Fruit fly (Drosophila melanogaster) whole organism, embryonic: Measurements from ENCODE around the gene Cpr78Ca.

Source experiments
- Adf1 ChIP-seq: fragments of 200-800 bp; sonication (Bioruptor generic); IDR thresholded peaks from 2 replicates; pipeline ENCODE4 v1.3.6; 2022; ENCODE audit warnings: missing biosample characterization, missing genetic modification characterization
- CG10274 ChIP-seq: fragments of 200-800 bp; sonication (Bioruptor generic); optimal IDR thresholded peaks from 3 replicates; lab custom pipeline; 2017; ENCODE audit warnings: missing biosample characterization, mild to moderate bottlenecking, missing genetic modification characterization
- CG10462 ChIP-seq: fragments of 200-800 bp; sonication (Bioruptor generic); optimal IDR thresholded peaks from 2 replicates; lab custom pipeline; 2016; ENCODE audit warnings: missing biosample characterization, missing genetic modification characterization
- CG10959 ChIP-seq: fragments of 200-800 bp; sonication (Bioruptor generic); IDR thresholded peaks from 2 replicates; pipeline ENCODE4 v1.3.6; 2022; ENCODE audit warnings: missing biosample characterization, missing genetic modification characterization
- CG11456 ChIP-seq: fragments of 200-800 bp; sonication (Bioruptor generic); IDR thresholded peaks from 3 replicates; pipeline ENCODE4 v1.3.6; 2022; ENCODE audit warnings: missing biosample characterization, missing genetic modification characterization
- CG12104 ChIP-seq: fragments of 200-800 bp; sonication (Bioruptor generic); optimal IDR thresholded peaks from 3 replicates; lab custom pipeline; 2016; ENCODE audit warnings: missing biosample characterization, missing genetic modification characterization
- CG14710 ChIP-seq: fragments of 200-800 bp; sonication (Bioruptor generic); optimal IDR thresholded peaks from 3 replicates; lab custom pipeline; 2019; ENCODE audit warnings: missing biosample characterization, mild to moderate bottlenecking, missing genetic modification characterization, moderate library complexity
- CG16779 ChIP-seq: fragments of 200-800 bp; sonication (Bioruptor generic); IDR thresholded peaks from 2 replicates; pipeline ENCODE4 v1.3.6; 2022; ENCODE audit warnings: missing biosample characterization, missing genetic modification characterization
- CG17385 ChIP-seq: fragments of 200-800 bp; sonication (Bioruptor generic); optimal IDR thresholded peaks from 3 replicates; lab custom pipeline; 2018; ENCODE audit warnings: missing biosample characterization, mild to moderate bottlenecking, missing genetic modification characterization
- CG18619 ChIP-seq: fragments of 200-800 bp; sonication (Bioruptor generic); optimal IDR thresholded peaks from 3 replicates; lab custom pipeline; 2017; ENCODE audit warnings: missing biosample characterization, mild to moderate bottlenecking, missing genetic modification characterization
- CG3838 ChIP-seq: fragments of 200-800 bp; sonication (Bioruptor generic); optimal IDR thresholded peaks from 3 replicates; lab custom pipeline; 2016; ENCODE audit warnings: missing biosample characterization, missing genetic modification characterization
- CG3995 ChIP-seq: fragments of 200-800 bp; sonication (Bioruptor generic); optimal IDR thresholded peaks from 3 replicates; lab custom pipeline; 2016; ENCODE audit warnings: missing biosample characterization, missing genetic modification characterization
- CG5245 ChIP-seq: fragments of 200-800 bp; sonication (Bioruptor generic); optimal IDR thresholded peaks from 3 replicates; lab custom pipeline; 2016; ENCODE audit warnings: missing biosample characterization, missing genetic modification characterization
- CG7745 ChIP-seq: fragments of 200-800 bp; sonication (Bioruptor generic); optimal IDR thresholded peaks from 2 replicates; lab custom pipeline; 2018; ENCODE audit warnings: missing biosample characterization, mild to moderate bottlenecking, missing genetic modification characterization, moderate library complexity
- CG7839 ChIP-seq: fragments of 200-800 bp; sonication (Bioruptor generic); optimal IDR thresholded peaks from 3 replicates; lab custom pipeline; 2018; ENCODE audit warnings: missing biosample characterization, mild to moderate bottlenecking, missing genetic modification characterization, moderate library complexity
- Chrac-16 ChIP-seq: fragments of 200-800 bp; sonication (Bioruptor generic); optimal IDR thresholded peaks from 3 replicates; lab custom pipeline; 2016; ENCODE audit warnings: missing biosample characterization, missing genetic modification characterization
- CoRest ChIP-seq: fragments of 200-800 bp; sonication (Bioruptor generic); optimal IDR thresholded peaks from 3 replicates; lab custom pipeline; 2018; ENCODE audit warnings: missing biosample characterization, mild to moderate bottlenecking, missing genetic modification characterization, moderate library complexity
- Dfd ChIP-seq, 2 experiments: fragments of >200 bp; optimal IDR thresholded peaks; 2 replicates each; lab custom pipeline; 2017; ENCODE audit warnings: missing biosample characterization in 2 of 2, missing genetic modification characterization in 2 of 2
- Hr3 ChIP-seq: fragments of 200-800 bp; sonication (Bioruptor generic); optimal IDR thresholded peaks from 3 replicates; lab custom pipeline; 2016; ENCODE audit warnings: missing biosample characterization, missing genetic modification characterization
- Lhr ChIP-seq: fragments of 200-800 bp; sonication (Bioruptor generic); optimal IDR thresholded peaks from 3 replicates; lab custom pipeline; 2017; ENCODE audit warnings: mild to moderate bottlenecking, missing biosample characterization, missing genetic modification reagents, missing genetic modification characterization
- Max ChIP-seq: fragments of 200-800 bp; sonication (Bioruptor generic); optimal IDR thresholded peaks from 2 replicates; lab custom pipeline; 2016; ENCODE audit warnings: missing biosample characterization, mild to moderate bottlenecking, missing genetic modification characterization
- Mes4 ChIP-seq: fragments of 200-800 bp; sonication (Bioruptor generic); optimal IDR thresholded peaks from 2 replicates; lab custom pipeline; 2016; ENCODE audit warnings: missing biosample characterization, missing genetic modification characterization
- Poxn ChIP-seq: fragments of 200-800 bp; sonication (Bioruptor generic); IDR thresholded peaks from 2 replicates; pipeline ENCODE4 v1.3.6; 2022; ENCODE audit warnings: missing biosample characterization, missing genetic modification characterization
- Scr ChIP-seq: fragments of 200-800 bp; sonication (Bioruptor generic); IDR thresholded peaks from 2 replicates; pipeline ENCODE4 v1.3.6; 2022; ENCODE audit warnings: missing biosample characterization, missing genetic modification characterization; ENCODE audit not compliant: partially characterized antibody
- Sox102F ChIP-seq: fragments of 200-800 bp; sonication (Bioruptor generic); optimal IDR thresholded peaks from 2 replicates; lab custom pipeline; 2018; ENCODE audit warnings: missing biosample characterization, mild to moderate bottlenecking, missing genetic modification characterization, moderate library complexity
- aop ChIP-seq: fragments of 200-800 bp; sonication (Bioruptor generic); IDR thresholded peaks from 2 replicates; pipeline ENCODE4 v1.3.6; 2022; ENCODE audit warnings: missing biosample characterization, missing genetic modification characterization
- ash1 ChIP-seq: fragments of 200-800 bp; sonication (Bioruptor generic); optimal IDR thresholded peaks from 2 replicates; lab custom pipeline; 2018; ENCODE audit warnings: missing biosample characterization, mild to moderate bottlenecking, missing genetic modification characterization
- dimm ChIP-seq: fragments of 200-800 bp; sonication (Bioruptor generic); IDR thresholded peaks from 2 replicates; pipeline ENCODE4 v1.3.6; 2022; ENCODE audit warnings: missing biosample characterization, missing genetic modification characterization
- esg ChIP-seq: fragments of 200-800 bp; sonication (Bioruptor generic); conservative IDR thresholded peaks from 2 replicates; pipeline ENCODE4 v1.3.6; 2022; ENCODE audit warnings: missing biosample characterization, missing genetic modification characterization
- eyg ChIP-seq: fragments of 200-800 bp; sonication (Bioruptor generic); optimal IDR thresholded peaks from 3 replicates; lab custom pipeline; 2016; ENCODE audit warnings: missing biosample characterization, missing genetic modification characterization
- fd3F ChIP-seq: fragments of 200-800 bp; sonication (Bioruptor generic); optimal IDR thresholded peaks from 2 replicates; lab custom pipeline; 2018; ENCODE audit warnings: missing biosample characterization, mild to moderate bottlenecking, missing genetic modification characterization, moderate library complexity
- ftz-f1 ChIP-seq: fragments of 200-800 bp; sonication (Bioruptor generic); optimal IDR thresholded peaks from 2 replicates; lab custom pipeline; 2016; ENCODE audit warnings: missing biosample characterization, missing genetic modification characterization
- gce ChIP-seq: fragments of 200-800 bp; sonication (Bioruptor generic); IDR thresholded peaks from 3 replicates; pipeline ENCODE4 v1.3.6; 2022; ENCODE audit warnings: missing biosample characterization, missing genetic modification characterization
- grau ChIP-seq: fragments of 200-800 bp; optimal IDR thresholded peaks from 3 replicates; lab custom pipeline; 2019; ENCODE audit warnings: missing biosample characterization, mild to moderate bottlenecking, missing genetic modification characterization, moderate library complexity
- gsb-n ChIP-seq: fragments of 200-800 bp; sonication (Bioruptor generic); optimal IDR thresholded peaks from 3 replicates; lab custom pipeline; 2018; ENCODE audit warnings: missing biosample characterization, mild to moderate bottlenecking, missing genetic modification characterization
- gt ChIP-seq: fragments of 200-800 bp; sonication (Bioruptor generic); IDR thresholded peaks from 2 replicates; pipeline ENCODE4 v1.3.6; 2022; ENCODE audit warnings: missing biosample characterization, missing genetic modification characterization
- hb ChIP-seq: fragments of 200-800 bp; sonication (Bioruptor generic); IDR thresholded peaks from 3 replicates; pipeline ENCODE4 v1.3.6; 2022; ENCODE audit warnings: missing biosample characterization, missing genetic modification characterization; ENCODE audit not compliant: partially characterized antibody
- her ChIP-seq: fragments of 200-800 bp; sonication (Bioruptor generic); optimal IDR thresholded peaks from 2 replicates; lab custom pipeline; 2016; ENCODE audit warnings: missing biosample characterization, missing genetic modification characterization
- hkb ChIP-seq, 2 experiments: fragments of 200-800 bp in 1 of 2; fragments of >200 bp in 1 of 2; sonication (Bioruptor generic) in 1 of 2; IDR thresholded peaks in 1 of 2; optimal IDR thresholded peaks in 1 of 2; 2 replicates each; pipeline versions ENCODE4 v1.3.6 to Lab custom; 2017 to 2022; ENCODE audit warnings: missing biosample characterization in 1 of 2, missing genetic modification characterization in 1 of 2
- klu ChIP-seq: fragments of 200-800 bp; sonication (Bioruptor generic); IDR thresholded peaks from 2 replicates; pipeline ENCODE4 v1.3.6; 2022; ENCODE audit warnings: missing biosample characterization, missing genetic modification characterization
- mam ChIP-seq: fragments of 200-800 bp; sonication (Bioruptor generic); optimal IDR thresholded peaks from 3 replicates; lab custom pipeline; 2016; ENCODE audit warnings: missing biosample characterization, missing genetic modification characterization
- otp ChIP-seq: fragments of 200-800 bp; sonication (Bioruptor generic); IDR thresholded peaks from 3 replicates; pipeline ENCODE4, ENCODE4 v1.3.6; 2022; ENCODE audit warnings: missing biosample characterization, missing genetic modification characterization
- phol ChIP-seq: fragments of 200-800 bp; sonication (Bioruptor generic); optimal IDR thresholded peaks from 3 replicates; lab custom pipeline; 2018; ENCODE audit warnings: missing biosample characterization, mild to moderate bottlenecking, missing genetic modification characterization, moderate library complexity
- prd ChIP-seq, 3 experiments: fragments of >200 bp in 2 of 3; fragments of 200-800 bp in 1 of 3; sonication (Bioruptor generic) in 1 of 3; optimal IDR thresholded peaks in 2 of 3; IDR thresholded peaks in 1 of 3; 2 replicates in 2 of 3; 3 replicates in 1 of 3; pipeline versions ENCODE4 v1.3.6 to Lab custom; 2017 to 2022; ENCODE audit warnings: missing biosample characterization in 1 of 3, missing genetic modification characterization in 1 of 3
- pum ChIP-seq: fragments of 200-800 bp; sonication (Bioruptor generic); optimal IDR thresholded peaks from 2 replicates; lab custom pipeline; 2016; ENCODE audit warnings: missing biosample characterization, missing genetic modification characterization
- pzg ChIP-seq: fragments of 200-800 bp; sonication (Bioruptor generic); optimal IDR thresholded peaks from 3 replicates; lab custom pipeline; 2018; ENCODE audit warnings: missing biosample characterization, mild to moderate bottlenecking, missing genetic modification characterization, moderate library complexity
- sr ChIP-seq: fragments of 200-800 bp; sonication (Bioruptor generic); IDR thresholded peaks from 3 replicates; pipeline ENCODE4 v1.3.6; 2022; ENCODE audit warnings: missing biosample characterization, missing genetic modification characterization
- tin ChIP-seq: fragments of 200-800 bp; sonication (Bioruptor generic); optimal IDR thresholded peaks from 3 replicates; lab custom pipeline; 2016; ENCODE audit warnings: missing biosample characterization, missing genetic modification characterization
- tx ChIP-seq: fragments of 200-800 bp; sonication (Bioruptor generic); optimal IDR thresholded peaks from 2 replicates; lab custom pipeline; 2016; ENCODE audit warnings: missing biosample characterization, missing genetic modification characterization
- usp ChIP-seq: fragments of >200 bp; optimal IDR thresholded peaks from 2 replicates; lab custom pipeline; 2017; ENCODE audit warnings: missing biosample characterization, missing genetic modification characterization
- wor ChIP-seq: fragments of 200-800 bp; sonication (Bioruptor generic); IDR thresholded peaks from 2 replicates; pipeline ENCODE4 v1.3.6; 2022; ENCODE audit warnings: missing biosample characterization, missing genetic modification characterization

Cpr78Ca gene

DNA sequence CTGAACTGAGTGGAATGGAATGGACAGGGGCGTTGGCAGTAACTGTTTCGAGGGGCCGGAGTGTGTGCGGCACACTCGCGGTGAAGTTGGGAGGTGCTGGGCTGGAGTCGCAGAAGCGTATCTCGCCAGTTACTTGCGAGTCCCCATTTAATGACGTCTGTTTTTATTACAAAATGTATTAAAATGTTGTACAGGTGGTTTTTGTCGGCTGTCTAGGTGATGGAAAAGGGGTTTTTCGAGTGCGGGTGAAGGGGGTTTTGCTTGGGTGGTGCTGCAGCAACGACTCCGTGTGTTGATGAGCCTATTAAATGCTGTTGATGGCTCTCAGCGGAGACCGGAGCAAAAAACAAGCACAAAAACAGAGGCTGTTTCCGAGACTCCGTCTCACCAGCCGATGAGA lies 41.2 kb downstream of the Cpr78Ca start (continued):
- TF ChIP-seq CG5245 (GFP tag; lab: Kevin White, UChicago) (no peak), Scr (no peak), Lhr (no peak), aop (GFP tag; lab: Robert Waterston, UW) (no peak), tin (GFP tag; lab: Kevin White, UChicago) (peak; percentile 31), gsb-n (tag; lab: Kevin White, UChicago) (no peak), klu (GFP tag; lab: Robert Waterston, UW) (no peak), hb (GFP tag; lab: Robert Waterston, UW) (no peak), sr (GFP tag; lab: Robert Waterston, UW) (no peak), wor (GFP tag; lab: Robert Waterston, UW) (no peak), Adf1 (GFP tag; lab: Robert Waterston, UW) (peak; percentile 7; the same call in 1 of the 2 replicates), her (GFP tag; lab: Kevin White, UChicago) (no peak), eyg (GFP tag; lab: Kevin White, UChicago) (no peak), gce (GFP tag; lab: Robert Waterston, UW) (no peak), CG11456 (0 out of 3 replicates have a peak, but pooled peaks have one; percentile 7), CG7745 (tag; lab: Kevin White, UChicago) (no peak), mam (GFP tag; lab: Kevin White, UChicago) (no peak), CG10462 (GFP tag; lab: Kevin White, UChicago) (no peak), ash1 (GFP tag; lab: Kevin White, UChicago) (no peak), grau (peak; percentile 6), CG18619 (GFP tag; lab: Kevin White, UChicago) (no peak), Sox102F (peak; percentile 36), phol (tag; lab: Kevin White, UChicago) (no peak), CG12104 (GFP tag; lab: Kevin White, UChicago) (no peak), dimm (GFP tag; lab: Robert Waterston, UW) (no peak), usp (no peak), Hr3 (GFP tag; lab: Kevin White, UChicago) (peak; percentile 17), CG16779 (no peak), Dfd (GFP tag; optimal IDR thresholded peaks at IDR 0.05; lab: Kevin White, UChicago) (no peak), ftz-f1 (GFP tag; lab: Kevin White, UChicago) (no peak), Chrac-16 (GFP tag; lab: Kevin White, UChicago) (no peak), fd3F (GFP tag; lab: Kevin White, UChicago) (no peak), CG10274 (GFP tag; lab: Kevin White, UChicago) (no peak), Poxn (GFP tag; lab: Robert Waterston, UW) (no peak), CG14710 (tag; lab: Kevin White, UChicago) (no peak), esg (GFP tag; lab: Robert Waterston, UW) (0 out of 2 replicates have a peak, but pooled peaks have one; percentile 29), otp (no peak), CG7839 (tag; lab: Kevin White, UChicago) (no peak), pum (no peak), prd (optimal IDR thresholded peaks at IDR 0.05; lab: Kevin White, UChicago) (no peak), prd (GFP tag; IDR thresholded peaks at IDR 0.05; lab: Robert Waterston, UW) (peak; percentile 43; the same call in 1 of the 3 replicates), CG10959 (no peak), CoRest (tag; lab: Kevin White, UChicago) (no peak), CG17385 (no peak), pzg (no peak), CG3995 (GFP tag; lab: Kevin White, UChicago) (no peak), gt (GFP tag; lab: Robert Waterston, UW) (no peak), tx (GFP tag; lab: Kevin White, UChicago) (no peak), CG3838 (no peak), hkb (optimal IDR thresholded peaks at IDR 0.05; lab: Kevin White, UChicago) (no peak), hkb (GFP tag; IDR thresholded peaks at IDR 0.05; lab: Robert Waterston, UW) (no peak), Max (GFP tag; lab: Kevin White, UChicago) (no peak), Mes4 (no peak)
